Worm (Caenorhabditis elegans): ENCODE measurements around the gene scl-18.

Gene scl-18

DNA sequence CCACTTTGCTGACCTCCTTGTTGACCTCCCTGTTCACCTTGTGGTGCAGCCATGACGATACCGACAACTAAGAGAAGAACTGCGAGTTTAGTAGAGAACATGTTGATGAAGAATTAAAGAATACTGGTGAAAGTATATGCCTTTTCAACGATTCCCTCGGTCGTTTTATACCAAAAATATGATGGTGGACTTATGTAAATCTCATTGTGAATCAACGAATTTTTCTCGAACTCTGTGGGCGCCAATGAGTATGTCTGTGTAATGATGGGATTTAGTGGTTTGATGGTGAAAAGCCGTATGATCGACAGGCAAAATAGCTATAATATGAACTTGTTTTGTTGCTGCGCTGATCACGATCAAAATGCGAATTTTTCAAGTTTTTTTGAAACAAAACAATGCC is 17.0 kb downstream of the scl-18 start, which contains the start of gene K01A6.8:
Gene K01A6.8 (minus strand): TSS at position 101 of the 400 bp plus-strand sequence.
- TF ChIP-seq unc-62 (GFP tag; optimal IDR thresholded peaks at IDR 0.05) (no peak), ceh-40 (GFP tag; IDR thresholded peaks at IDR 0.05) (no peak), zim-3 (tag; optimal IDR thresholded peaks at IDR 0.05) (no peak), pha-4 (tag; optimal IDR thresholded peaks at IDR 0.05) (no peak), rcor-1 (GFP tag; IDR thresholded peaks at IDR 0.05) (no peak), ztf-6 (GFP tag; IDR thresholded peaks at IDR 0.05) (no peak), Y53G8AR.9 (GFP tag; conservative IDR thresholded peaks at IDR 0.05) (no peak), ceh-79 (tag; optimal IDR thresholded peaks at IDR 0.05) (no peak), snpc-1.3 (tag; optimal IDR thresholded peaks at IDR 0.05; ENCODE audit: insufficient read depth) (no peak), nhr-80 (tag; optimal IDR thresholded peaks at IDR 0.05) (no peak), tbp1 (GFP tag; optimal IDR thresholded peaks at IDR 0.05) (no peak), ztf-25 (GFP tag; IDR thresholded peaks at IDR 0.05) (no peak), ztf-22 (GFP tag; optimal IDR thresholded peaks at IDR 0.05) (no peak), hsf-1 (GFP tag; IDR thresholded peaks at IDR 0.05) (no peak), lin-54 (GFP tag; optimal IDR thresholded peaks at IDR 0.05) (no peak), C06A6.2 (GFP tag; conservative IDR thresholded peaks at IDR 0.05) (no peak), D2030.7 (GFP tag; IDR thresholded peaks at IDR 0.05) (no peak), attf-6 (GFP tag; IDR thresholded peaks at IDR 0.05) (no peak)

ce11 chrIV:11735025-11735424 is 19.2 kb downstream of the scl-18 start, which contains the start of gene K01A6.6:
Gene K01A6.6, plus strand, starts transcription at chrIV:11735325.
- no peak for TF ChIP-seq akir-1 (GFP tag; optimal IDR thresholded peaks at IDR 0.05)
- no peak for TF ChIP-seq Y56A3A.18 (GFP tag; IDR thresholded peaks at IDR 0.05)
- no peak for TF ChIP-seq hlh-12 (tag; optimal IDR thresholded peaks at IDR 0.05)

DNA sequence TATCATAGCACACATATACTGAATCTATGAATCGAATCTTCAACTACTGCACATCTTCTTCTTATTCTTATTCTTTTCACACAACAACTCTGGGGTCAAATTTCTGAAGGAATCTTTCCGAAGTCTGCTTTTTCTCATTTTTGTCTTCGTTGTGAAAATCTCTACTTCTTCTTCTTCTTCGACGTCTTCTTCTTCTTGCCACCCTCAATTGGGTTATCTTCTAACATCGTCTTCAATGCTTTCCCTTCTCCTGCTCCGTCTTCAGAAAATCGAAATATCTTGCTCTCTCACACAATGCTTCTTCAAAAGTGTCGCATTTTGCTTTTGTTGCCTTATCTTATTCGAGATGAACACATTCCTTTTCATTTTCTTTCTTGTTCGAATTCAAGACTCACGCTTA is 31.0 kb downstream of the scl-18 start:
- TF ChIP-seq zim-3 (tag; optimal IDR thresholded peaks at IDR 0.05) (no peak), dpl-1 (GFP tag; optimal IDR thresholded peaks at IDR 0.05) (no peak), Y95B8A.8 (GFP tag; IDR thresholded peaks at IDR 0.05) (no peak), lsy-27 (tag; optimal IDR thresholded peaks at IDR 0.05; ENCODE audit: borderline replicate concordance, insufficient read depth) (no peak)

DNA sequence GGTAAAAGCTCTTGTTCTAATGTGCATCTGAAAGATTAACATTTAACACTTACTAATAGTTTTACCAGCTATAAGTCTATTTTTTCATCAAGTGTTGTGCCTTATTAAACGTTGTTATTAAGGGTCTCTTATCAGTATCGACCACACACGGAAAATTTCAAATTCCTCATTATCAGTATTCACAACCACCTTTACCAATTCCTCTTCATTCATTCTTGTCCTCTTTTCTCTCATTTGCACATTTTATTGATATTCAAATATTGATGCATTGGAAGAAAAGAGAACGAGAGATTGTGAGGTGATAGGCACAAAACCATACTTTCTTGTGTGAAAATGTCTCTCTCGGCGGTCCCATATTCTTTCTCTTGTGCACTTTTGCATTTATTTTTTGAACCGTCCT is 32.4 kb downstream of the scl-18 start:
- TF ChIP-seq lag-1 (GFP tag; IDR thresholded peaks at IDR 0.05) (no peak), madf-10 (tag; optimal IDR thresholded peaks at IDR 0.05) (no peak), nhr-80 (tag; optimal IDR thresholded peaks at IDR 0.05) (peak; percentile 54)

ce11 chrIV:11718653-11719052 is 35.6 kb downstream of the scl-18 start:
- TF ChIP-seq lag-1 (GFP tag; IDR thresholded peaks at IDR 0.05) (no peak), C06A6.2 (GFP tag; conservative IDR thresholded peaks at IDR 0.05) (no peak), chd-7 (tag; optimal IDR thresholded peaks at IDR 0.05) (no peak), nhr-179 (tag; optimal IDR thresholded peaks at IDR 0.05) (no peak), rcor-1 (GFP tag; IDR thresholded peaks at IDR 0.05) (no peak), ccch-3 (GFP tag; optimal IDR thresholded peaks at IDR 0.05) (no peak), aptf-3 (GFP tag; IDR thresholded peaks at IDR 0.05) (no peak), hmg-1.2 (GFP tag; IDR thresholded peaks at IDR 0.05) (peak; percentile 49; the same call in 1 of the 2 replicates), K12H6.12 (tag; optimal IDR thresholded peaks at IDR 0.05) (no peak), fkh-3 (tag; optimal IDR thresholded peaks at IDR 0.05) (no peak), egl-44 (GFP tag; IDR thresholded peaks at IDR 0.05) (no peak), somi-1 (GFP tag; optimal IDR thresholded peaks at IDR 0.05) (peak; percentile 37), ztf-26 (tag; optimal IDR thresholded peaks at IDR 0.05) (peak; percentile 38), Y67H2A.10 (GFP tag; conservative IDR thresholded peaks at IDR 0.05) (no peak)

Measured in whole organism, young adult.